Worm (Caenorhabditis elegans) whole organism, L3 larva: ENCODE data around the gene F47E1.4.

Source experiments
- ama-1 ChIP-seq: fragments of 150-350 bp; optimal IDR thresholded peaks from 2 replicates; lab custom pipeline; 2018
- nhr-237 ChIP-seq: fragments of 150-350 bp; optimal IDR thresholded peaks from 2 replicates; lab custom pipeline; 2014; ENCODE audit warnings: missing biosample characterization, missing genetic modification characterization

DNA sequence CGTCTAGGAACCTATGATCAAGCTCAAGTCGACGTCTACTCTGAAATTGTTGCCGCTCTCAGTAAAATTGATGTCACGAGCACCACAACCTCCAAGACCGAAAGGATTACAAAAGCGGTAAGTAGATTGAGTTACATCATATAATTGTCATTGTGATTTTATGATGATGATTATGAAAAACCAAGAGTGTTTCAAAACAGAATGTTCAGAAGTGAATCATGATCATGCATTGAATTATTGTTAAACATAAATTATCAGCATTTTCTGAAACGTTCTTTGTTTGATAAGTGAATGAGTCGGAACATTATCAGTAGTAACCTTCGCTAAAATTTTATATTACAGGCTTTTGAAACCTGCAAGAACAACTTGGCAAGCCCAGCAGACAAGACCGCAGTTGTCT lies 27.5 kb upstream of the F47E1.4 start:
- TF ChIP-seq ama-1 (no peak), nhr-237 (tag; lab: Kevin White, UChicago) (no peak)
